Worm (Caenorhabditis elegans): ENCODE results near the gene gpa-12.

- TF ChIP-seq sdc-2 (tag; optimal IDR thresholded peaks at IDR 0.05) (no peak), rnt-1 (tag; optimal IDR thresholded peaks at IDR 0.05) (no peak), nhr-11 (tag; optimal IDR thresholded peaks at IDR 0.05) (no peak), mec-3 (tag; optimal IDR thresholded peaks at IDR 0.05; ENCODE audit: borderline replicate concordance) (no peak), pag-3 (tag; optimal IDR thresholded peaks at IDR 0.05; ENCODE audit: borderline replicate concordance) (no peak), che-1 (tag; optimal IDR thresholded peaks at IDR 0.05) (no peak), madf-2 (tag; optimal IDR thresholded peaks at IDR 0.05) (no peak), zip-5 (tag; optimal IDR thresholded peaks at IDR 0.05) (no peak), ceh-9 (tag; optimal IDR thresholded peaks at IDR 0.05) (no peak)
Measured at ce11 chrX:9251488-9251887, 8.1 kb downstream of the gpa-12 start, which contains the start of gene pes-8.

All from whole organism, late embryonic.